Fruit fly (Drosophila melanogaster) whole organism, embryonic: ENCODE measurements around the gene bys.

Experiments
- B-H1 ChIP-seq: fragments of 200-800 bp; sonication (Bioruptor generic); IDR thresholded peaks from 3 replicates; pipeline ENCODE4 v1.3.6; 2022; ENCODE audit warnings: missing biosample characterization, missing genetic modification characterization
- Bdp1 ChIP-seq: fragments of 200-800 bp; sonication (Bioruptor generic); optimal IDR thresholded peaks from 3 replicates; lab custom pipeline; 2016; ENCODE audit warnings: missing biosample characterization, missing genetic modification characterization
- CG10959 ChIP-seq: fragments of 200-800 bp; sonication (Bioruptor generic); IDR thresholded peaks from 2 replicates; pipeline ENCODE4 v1.3.6; 2022; ENCODE audit warnings: missing biosample characterization, missing genetic modification characterization
- CG11560 ChIP-seq: fragments of 200-800 bp; sonication (Bioruptor generic); IDR thresholded peaks from 3 replicates; pipeline ENCODE4 v1.3.6; 2022; ENCODE audit warnings: missing biosample characterization, missing genetic modification characterization
- CG11696 ChIP-seq: fragments of 200-800 bp; sonication (Bioruptor generic); IDR thresholded peaks from 2 replicates; pipeline ENCODE4 v1.3.6; 2022; ENCODE audit warnings: missing biosample characterization, missing genetic modification characterization
- CG12155 ChIP-seq: fragments of 200-800 bp; sonication (Bioruptor generic); optimal IDR thresholded peaks from 3 replicates; lab custom pipeline; 2016; ENCODE audit warnings: missing biosample characterization, missing genetic modification characterization
- CG1233 ChIP-seq: fragments of 200-800 bp; sonication (Bioruptor generic); optimal IDR thresholded peaks from 4 replicates; lab custom pipeline; 2018; ENCODE audit warnings: missing biosample characterization, mild to moderate bottlenecking, missing genetic modification characterization
- CG13775 ChIP-seq: fragments of 200-800 bp; sonication (Bioruptor generic); optimal IDR thresholded peaks from 3 replicates; lab custom pipeline; 2017; ENCODE audit warnings: missing biosample characterization, mild to moderate bottlenecking, missing genetic modification characterization
- CG14441 ChIP-seq: fragments of 200-800 bp; sonication (Bioruptor generic); IDR thresholded peaks from 2 replicates; pipeline ENCODE4 v1.3.6; 2022; ENCODE audit warnings: missing biosample characterization, missing genetic modification characterization
- CG15011 ChIP-seq: fragments of 200-800 bp; sonication (Bioruptor generic); optimal IDR thresholded peaks from 3 replicates; lab custom pipeline; 2018; ENCODE audit warnings: missing biosample characterization, mild to moderate bottlenecking, missing genetic modification characterization
- CG2678 ChIP-seq: fragments of 200-800 bp; sonication (Bioruptor generic); optimal IDR thresholded peaks from 3 replicates; lab custom pipeline; 2019; ENCODE audit warnings: missing biosample characterization, mild to moderate bottlenecking, missing genetic modification characterization, moderate library complexity
- CG30431 ChIP-seq: fragments of 200-800 bp; sonication (Bioruptor generic); optimal IDR thresholded peaks from 2 replicates; lab custom pipeline; 2017; ENCODE audit warnings: missing biosample characterization, missing genetic modification characterization
- CG32772 ChIP-seq: fragments of 200-800 bp; sonication (Bioruptor generic); IDR thresholded peaks from 2 replicates; pipeline ENCODE4 v1.3.6; 2022; ENCODE audit warnings: missing biosample characterization, missing genetic modification characterization
- CG34224 ChIP-seq: fragments of 200-800 bp; sonication (Bioruptor generic); IDR thresholded peaks from 3 replicates; pipeline ENCODE4 v1.3.6; 2022; ENCODE audit warnings: missing biosample characterization, missing genetic modification characterization; ENCODE audit not compliant: partially characterized antibody
- CG4854 ChIP-seq: fragments of 200-800 bp; sonication (Bioruptor generic); optimal IDR thresholded peaks from 2 replicates; lab custom pipeline; 2016; ENCODE audit warnings: missing biosample characterization, missing genetic modification characterization, inconsistent platforms
- CG5180 ChIP-seq: fragments of 200-800 bp; sonication (Bioruptor generic); optimal IDR thresholded peaks from 3 replicates; lab custom pipeline; 2017; ENCODE audit warnings: missing biosample characterization, missing genetic modification characterization, mild to moderate bottlenecking, moderate library complexity, missing genetic modification reagents
- CG6791 ChIP-seq: fragments of 200-800 bp; sonication (Bioruptor generic); IDR thresholded peaks from 3 replicates; pipeline ENCODE4 v1.3.6; 2022; ENCODE audit warnings: missing biosample characterization, missing genetic modification characterization; ENCODE audit not compliant: partially characterized antibody
- CG7271 ChIP-seq: fragments of 200-800 bp; sonication (Bioruptor generic); optimal IDR thresholded peaks from 2 replicates; lab custom pipeline; 2018; ENCODE audit warnings: missing biosample characterization, mild to moderate bottlenecking, missing genetic modification characterization, moderate library complexity
- CG8290 ChIP-seq, 3 experiments: fragments of 200-800 bp; sonication (Bioruptor generic); optimal IDR thresholded peaks; 2 replicates each; lab custom pipeline; 2016 to 2019; ENCODE audit warnings: missing biosample characterization in 3 of 3, missing genetic modification characterization in 3 of 3, mild to moderate bottlenecking in 2 of 3, moderate library complexity in 1 of 3
- CG8944 ChIP-seq: fragments of 200-800 bp; sonication (Bioruptor generic); optimal IDR thresholded peaks from 3 replicates; lab custom pipeline; 2016; ENCODE audit warnings: missing biosample characterization, missing genetic modification characterization
- CG9876 ChIP-seq: fragments of 200-800 bp; sonication (Bioruptor generic); optimal IDR thresholded peaks from 2 replicates; lab custom pipeline; 2016; ENCODE audit warnings: missing biosample characterization, missing genetic modification characterization
- CkIIα-i1 ChIP-seq: fragments of 200-800 bp; sonication (Bioruptor generic); IDR thresholded peaks from 2 replicates; pipeline ENCODE4 v1.3.6; 2022; ENCODE audit warnings: missing biosample characterization, missing genetic modification characterization
- Dip3 ChIP-seq: fragments of 200-800 bp; sonication (Bioruptor generic); optimal IDR thresholded peaks from 3 replicates; lab custom pipeline; 2016; ENCODE audit warnings: missing biosample characterization, missing genetic modification characterization
- E2f1 ChIP-seq: fragments of 200-800 bp; sonication (Bioruptor generic); IDR thresholded peaks from 2 replicates; pipeline ENCODE4 v1.3.6; 2022; ENCODE audit warnings: missing biosample characterization, missing genetic modification characterization
- E2f2 ChIP-seq: fragments of 200-800 bp; sonication (Bioruptor generic); IDR thresholded peaks from 2 replicates; pipeline ENCODE4 v1.3.6; 2022; ENCODE audit warnings: missing biosample characterization, missing genetic modification characterization
- Fer1 ChIP-seq: fragments of 200-800 bp; sonication (Bioruptor generic); optimal IDR thresholded peaks from 2 replicates; lab custom pipeline; 2017; ENCODE audit warnings: missing biosample characterization, mild to moderate bottlenecking, missing genetic modification characterization
- Gsc ChIP-seq: fragments of 200-800 bp; sonication (Bioruptor generic); IDR thresholded peaks from 2 replicates; pipeline ENCODE4 v1.3.6; 2022; ENCODE audit warnings: missing biosample characterization, missing genetic modification characterization
- Gug ChIP-seq: fragments of 200-800 bp; sonication (Bioruptor generic); IDR thresholded peaks from 4 replicates; pipeline ENCODE4 v1.3.6; 2022; ENCODE audit warnings: missing biosample characterization, missing genetic modification characterization
- Hsf ChIP-seq: fragments of 200-800 bp; sonication (Bioruptor generic); optimal IDR thresholded peaks from 3 replicates; lab custom pipeline; 2016; ENCODE audit warnings: missing biosample characterization, missing genetic modification characterization
- MBD-R2 ChIP-seq: fragments of 200-800 bp; sonication (Bioruptor generic); IDR thresholded peaks from 2 replicates; pipeline ENCODE4 v1.3.6; 2022; ENCODE audit warnings: missing biosample characterization, missing genetic modification characterization
- Mad ChIP-seq: fragments of 200-800 bp; sonication (Bioruptor generic); optimal IDR thresholded peaks from 2 replicates; lab custom pipeline; 2016; ENCODE audit warnings: missing biosample characterization, missing genetic modification characterization
- Nf-YB ChIP-seq: fragments of 200-800 bp; sonication (Bioruptor generic); optimal IDR thresholded peaks from 3 replicates; lab custom pipeline; 2019; ENCODE audit warnings: missing biosample characterization, mild to moderate bottlenecking, missing genetic modification characterization, moderate library complexity
- Oaz ChIP-seq: fragments of 200-800 bp; sonication (Bioruptor generic); IDR thresholded peaks from 2 replicates; pipeline ENCODE4 v1.3.6; 2022; ENCODE audit warnings: missing biosample characterization, missing genetic modification characterization
- Spps ChIP-seq: fragments of 200-800 bp; sonication (Bioruptor generic); optimal IDR thresholded peaks from 2 replicates; lab custom pipeline; 2018; ENCODE audit warnings: missing biosample characterization, mild to moderate bottlenecking, missing genetic modification characterization
- Sry-δ ChIP-seq: fragments of 200-800 bp; sonication (Bioruptor generic); optimal IDR thresholded peaks from 2 replicates; lab custom pipeline; 2016; ENCODE audit warnings: missing biosample characterization, missing genetic modification characterization
- TFAM ChIP-seq: fragments of 200-800 bp; sonication (Bioruptor generic); optimal IDR thresholded peaks from 2 replicates; lab custom pipeline; 2017; ENCODE audit warnings: missing biosample characterization, missing genetic modification characterization, inconsistent platforms
- bab2 ChIP-seq: fragments of 200-800 bp; sonication (Bioruptor generic); optimal IDR thresholded peaks from 2 replicates; lab custom pipeline; 2016; ENCODE audit warnings: missing biosample characterization, missing genetic modification characterization
- chm ChIP-seq: fragments of 200-800 bp; sonication (Bioruptor generic); IDR thresholded peaks from 2 replicates; pipeline ENCODE4 v1.3.6; 2022; ENCODE audit warnings: missing biosample characterization, missing genetic modification characterization
- exex ChIP-seq: fragments of 200-800 bp; sonication (Bioruptor generic); optimal IDR thresholded peaks from 4 replicates; lab custom pipeline; 2018; ENCODE audit warnings: missing biosample characterization, mild to moderate bottlenecking, missing genetic modification characterization, moderate library complexity
- gcm2 ChIP-seq: fragments of 200-800 bp; sonication (Bioruptor generic); optimal IDR thresholded peaks from 2 replicates; lab custom pipeline; 2016; ENCODE audit warnings: missing biosample characterization, missing genetic modification characterization
- gt ChIP-seq: fragments of 200-800 bp; sonication (Bioruptor generic); IDR thresholded peaks from 2 replicates; pipeline ENCODE4 v1.3.6; 2022; ENCODE audit warnings: missing biosample characterization, missing genetic modification characterization
- jing ChIP-seq: fragments of 200-800 bp; sonication (Bioruptor generic); optimal IDR thresholded peaks from 2 replicates; lab custom pipeline; 2018; ENCODE audit warnings: missing biosample characterization, mild to moderate bottlenecking, missing genetic modification characterization
- jumu ChIP-seq: fragments of 200-800 bp; sonication (Bioruptor generic); optimal IDR thresholded peaks from 3 replicates; lab custom pipeline; 2016; ENCODE audit warnings: missing biosample characterization, missing genetic modification characterization
- ken ChIP-seq: fragments of 200-800 bp; sonication (Bioruptor generic); IDR thresholded peaks from 3 replicates; pipeline ENCODE4 v1.3.6; 2022; ENCODE audit warnings: missing biosample characterization, missing genetic modification characterization
- pb ChIP-seq: fragments of 200-800 bp; sonication (Bioruptor generic); optimal IDR thresholded peaks from 3 replicates; lab custom pipeline; 2016; ENCODE audit warnings: missing biosample characterization, missing genetic modification characterization
- pros ChIP-seq: fragments of 200-800 bp; sonication (Bioruptor generic); optimal IDR thresholded peaks from 3 replicates; lab custom pipeline; 2019; ENCODE audit warnings: missing biosample characterization, mild to moderate bottlenecking, missing genetic modification characterization, moderate library complexity
- rib ChIP-seq: fragments of 200-800 bp; sonication (Bioruptor generic); IDR thresholded peaks from 2 replicates; pipeline ENCODE4 v1.3.6; 2022; ENCODE audit warnings: missing biosample characterization, missing genetic modification characterization
- stwl ChIP-seq: fragments of 200-800 bp; sonication (Bioruptor generic); optimal IDR thresholded peaks from 3 replicates; lab custom pipeline; 2018; ENCODE audit warnings: missing biosample characterization, mild to moderate bottlenecking, missing genetic modification characterization, moderate library complexity
- tll ChIP-seq, 2 experiments: fragments of 200-800 bp in 1 of 2; fragments of >200 bp in 1 of 2; sonication (Bioruptor generic) in 1 of 2; optimal IDR thresholded peaks; 2 replicates each; lab custom pipeline; 2017 to 2019; ENCODE audit warnings: missing biosample characterization in 2 of 2, missing genetic modification characterization in 2 of 2, mild to moderate bottlenecking in 1 of 2, moderate library complexity in 1 of 2
- trem ChIP-seq: fragments of 200-800 bp; optimal IDR thresholded peaks from 3 replicates; lab custom pipeline; 2019; ENCODE audit warnings: missing biosample characterization, mild to moderate bottlenecking, missing genetic modification characterization, moderate library complexity
- vnd ChIP-seq: fragments of 200-800 bp; sonication (Bioruptor generic); IDR thresholded peaks from 3 replicates; pipeline ENCODE4 v1.3.6; 2022; ENCODE audit warnings: missing biosample characterization, missing genetic modification characterization; ENCODE audit not compliant: partially characterized antibody

The bys gene

dm6 chrX:7934679-7935078 lies 33.0 kb downstream of the bys start, which contains the start of gene RpS14b (continued):
- TF ChIP-seq CG9876 (GFP tag; lab: Kevin White, UChicago) (no peak), pb (GFP tag; lab: Kevin White, UChicago) (peak; percentile 51), Gsc (GFP tag; lab: Robert Waterston, UW) (no peak), CG34224 (GFP tag; lab: Robert Waterston, UW) (peak; percentile 76), CG6791 (peak; percentile 68), Hsf (GFP tag; lab: Kevin White, UChicago) (peak; percentile 70), E2f2 (GFP tag; lab: Robert Waterston, UW) (peak; percentile 60), CG7271 (peak; percentile 28), CG32772 (GFP tag; lab: Robert Waterston, UW) (peak; percentile 60), Dip3 (GFP tag; lab: Kevin White, UChicago) (peak; percentile 57), Oaz (peak; percentile 52), CG12155 (GFP tag; lab: Kevin White, UChicago) (no peak), CG14441 (GFP tag; lab: Robert Waterston, UW) (peak; percentile 64), CG2678 (tag; lab: Kevin White, UChicago) (peak; percentile 31), Bdp1 (peak; percentile 22), tll (GFP tag; optimal IDR thresholded peaks at IDR 0.05; lab: Kevin White, UChicago) (no peak), CG5180 (no peak), chm (GFP tag; lab: Robert Waterston, UW) (peak; percentile 82), Fer1 (GFP tag; lab: Kevin White, UChicago) (peak; percentile 77), CG1233 (GFP tag; lab: Kevin White, UChicago) (peak; percentile 64), CG11560 (no peak), Nf-YB (GFP tag; lab: Kevin White, UChicago) (peak; percentile 58), CG11696 (GFP tag; lab: Robert Waterston, UW) (peak; percentile 35; the same call in 1 of the 2 replicates), Sry-δ (GFP tag; lab: Kevin White, UChicago) (peak; percentile 74), TFAM (GFP tag; lab: Kevin White, UChicago) (no peak), jing (GFP tag; lab: Kevin White, UChicago) (no peak), Spps (tag; lab: Kevin White, UChicago) (no peak), gt (GFP tag; lab: Robert Waterston, UW) (no peak), CG10959 (GFP tag; lab: Robert Waterston, UW) (no peak), Gug (GFP tag; lab: Robert Waterston, UW) (peak; percentile 40; the same call in 1 of the 4 replicates), vnd (GFP tag; lab: Robert Waterston, UW) (peak; percentile 66), stwl (tag; lab: Kevin White, UChicago) (peak; percentile 61), Mad (GFP tag; lab: Kevin White, UChicago) (peak; percentile 36), B-H1 (GFP tag; lab: Robert Waterston, UW) (no peak), bab2 (peak; percentile 48), jumu (no peak), ken (GFP tag; lab: Robert Waterston, UW) (peak; percentile 60; the same call in 1 of the 3 replicates), rib (GFP tag; lab: Robert Waterston, UW) (peak; percentile 78), CG30431 (GFP tag; lab: Kevin White, UChicago) (no peak), E2f1 (GFP tag; lab: Robert Waterston, UW) (peak; percentile 36; the same call in 1 of the 2 replicates), gcm2 (GFP tag; lab: Kevin White, UChicago) (peak; percentile 55), CG8944 (no peak), MBD-R2 (GFP tag; lab: Robert Waterston, UW) (peak; percentile 76), CG4854 (GFP tag; lab: Kevin White, UChicago) (peak; percentile 40), CG8290 (GFP tag; optimal IDR thresholded peaks at IDR 0.05; lab: Kevin White, UChicago) (peak; percentile 15), CG8290 (tag; optimal IDR thresholded peaks at IDR 0.05; lab: Kevin White, UChicago) (peak in 1 of 2 experiments; percentile 88), trem (tag; lab: Kevin White, UChicago) (peak; percentile 51), pros (GFP tag; lab: Kevin White, UChicago) (no peak), CG15011 (GFP tag; lab: Kevin White, UChicago) (peak; percentile 31), exex (tag; lab: Kevin White, UChicago) (no peak), CG13775 (GFP tag; lab: Kevin White, UChicago) (peak; percentile 82), CkIIα-i1 (GFP tag; lab: Robert Waterston, UW) (0 out of 2 replicates have a peak, but pooled peaks have one; percentile 26)
